Worm (Caenorhabditis elegans): ENCODE data around the gene unc-62.

DNA sequence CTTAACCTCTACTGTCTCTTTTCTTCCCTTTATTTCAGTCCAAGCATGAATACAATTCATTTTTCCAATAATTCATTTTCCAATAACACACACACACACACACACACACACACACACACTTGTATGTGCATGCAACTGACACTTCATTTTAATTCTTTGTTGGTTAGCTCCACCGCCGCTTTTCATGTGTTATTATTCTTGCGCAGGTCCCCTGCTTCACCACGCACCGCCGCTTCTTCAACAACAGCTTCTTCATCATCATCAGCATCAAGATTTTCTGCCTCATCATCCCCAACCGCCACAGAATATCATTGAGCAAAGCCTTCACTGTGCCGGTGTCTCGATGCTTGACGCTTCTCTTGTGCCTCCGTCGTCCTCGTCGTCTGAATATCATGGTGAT is 7.2 kb downstream of the unc-62 start:
- TF ChIP-seq cog-1 (tag; optimal IDR thresholded peaks at IDR 0.05): no peak
- no peak for TF ChIP-seq tab-1 (GFP tag; IDR thresholded peaks at IDR 0.05)
- no peak for TF ChIP-seq ztf-23 (GFP tag; IDR thresholded peaks at IDR 0.05)

Measured in whole organism, midembryonic.